Fruit fly (Drosophila melanogaster) whole organism, adult: Measurements from ENCODE around the gene Kdm5.

Experiments
- CG11617 ChIP-seq: fragments of 200-800 bp; sonication (Bioruptor generic); optimal IDR thresholded peaks from 2 replicates; lab custom pipeline; 2017; ENCODE audit warnings: mild to moderate bottlenecking, missing biosample characterization, missing genetic modification reagents, missing genetic modification characterization
- CG12768 ChIP-seq: fragments of 200-800 bp; sonication (Bioruptor generic); optimal IDR thresholded peaks from 2 replicates; lab custom pipeline; 2017; ENCODE audit warnings: missing biosample characterization, missing genetic modification characterization, mild to moderate bottlenecking, moderate library complexity, missing genetic modification reagents
- CG14711 ChIP-seq: fragments of 200-800 bp; sonication (Bioruptor generic); optimal IDR thresholded peaks from 2 replicates; lab custom pipeline; 2018; ENCODE audit warnings: missing biosample characterization, mild to moderate bottlenecking, missing genetic modification characterization, moderate library complexity
- CG1620 ChIP-seq: fragments of 200-800 bp; sonication (Bioruptor generic); optimal IDR thresholded peaks from 2 replicates; lab custom pipeline; 2016; ENCODE audit warnings: missing biosample characterization, missing genetic modification characterization
- CG33017 ChIP-seq: fragments of 200-800 bp; sonication (Bioruptor generic); optimal IDR thresholded peaks from 2 replicates; lab custom pipeline; 2018; ENCODE audit warnings: missing biosample characterization, mild to moderate bottlenecking, missing genetic modification characterization, moderate library complexity
- CG5204 ChIP-seq: fragments of 200-800 bp; sonication (Bioruptor generic); optimal IDR thresholded peaks from 2 replicates; lab custom pipeline; 2016; ENCODE audit warnings: missing biosample characterization, missing genetic modification characterization
- CG7045 ChIP-seq: fragments of 200-800 bp; sonication (Bioruptor generic); optimal IDR thresholded peaks from 2 replicates; lab custom pipeline; 2017; ENCODE audit warnings: missing biosample characterization, mild to moderate bottlenecking, missing genetic modification characterization
- CG7101 ChIP-seq: fragments of 200-800 bp; sonication (Bioruptor generic); optimal IDR thresholded peaks from 2 replicates; lab custom pipeline; 2018; ENCODE audit warnings: missing biosample characterization, mild to moderate bottlenecking, missing genetic modification characterization, moderate library complexity
- Clk ChIP-seq: fragments of 200-800 bp; sonication (Bioruptor generic); optimal IDR thresholded peaks from 2 replicates; lab custom pipeline; 2017; ENCODE audit warnings: missing biosample characterization, missing genetic modification characterization
- Crg-1 ChIP-seq: fragments of 200-800 bp; sonication (Bioruptor generic); optimal IDR thresholded peaks from 2 replicates; lab custom pipeline; 2016; ENCODE audit warnings: missing biosample characterization, missing genetic modification characterization
- Hr96 ChIP-seq: fragments of 200-800 bp; sonication (Bioruptor generic); optimal IDR thresholded peaks from 2 replicates; lab custom pipeline; 2016; ENCODE audit warnings: missing biosample characterization, missing genetic modification characterization
- Mnt ChIP-seq: fragments of 200-800 bp; sonication (Bioruptor generic); optimal IDR thresholded peaks from 2 replicates; lab custom pipeline; 2016; ENCODE audit warnings: missing biosample characterization, mild to moderate bottlenecking, missing genetic modification characterization
- bab1 ChIP-seq: fragments of 200-800 bp; sonication (Bioruptor generic); optimal IDR thresholded peaks from 3 replicates; lab custom pipeline; 2019; ENCODE audit warnings: missing biosample characterization, mild to moderate bottlenecking, missing genetic modification characterization, moderate library complexity
- cic ChIP-seq: fragments of 200-800 bp; sonication (Bioruptor generic); optimal IDR thresholded peaks from 2 replicates; lab custom pipeline; 2017; ENCODE audit warnings: missing biosample characterization, mild to moderate bottlenecking, missing genetic modification characterization, moderate library complexity
- cnc ChIP-seq, 2 experiments: fragments of >200 bp; optimal IDR thresholded peaks; 2 replicates each; lab custom pipeline; 2017
- kay ChIP-seq: fragments of 200-800 bp; sonication (Bioruptor generic); peaks from one replicate; lab custom pipeline; 2016; ENCODE audit warnings: missing biosample characterization, missing genetic modification characterization, borderline replicate concordance
- ovo ChIP-seq: fragments of 200-800 bp; sonication (Bioruptor generic); optimal IDR thresholded peaks from 2 replicates; lab custom pipeline; 2016; ENCODE audit warnings: missing biosample characterization, missing genetic modification characterization
- pad ChIP-seq: fragments of 200-800 bp; sonication (Bioruptor generic); optimal IDR thresholded peaks from 3 replicates; lab custom pipeline; 2017; ENCODE audit warnings: missing biosample characterization, missing genetic modification characterization, mild to moderate bottlenecking, moderate library complexity, missing genetic modification reagents
- tj ChIP-seq: fragments of 200-800 bp; sonication (Bioruptor generic); optimal IDR thresholded peaks from 3 replicates; lab custom pipeline; 2017; ENCODE audit warnings: missing biosample characterization, mild to moderate bottlenecking, missing genetic modification characterization, moderate library complexity
- toe ChIP-seq: fragments of 200-800 bp; sonication (Bioruptor generic); optimal IDR thresholded peaks from 2 replicates; lab custom pipeline; 2016; ENCODE audit warnings: missing biosample characterization, missing genetic modification characterization

The Kdm5 gene

DNA sequence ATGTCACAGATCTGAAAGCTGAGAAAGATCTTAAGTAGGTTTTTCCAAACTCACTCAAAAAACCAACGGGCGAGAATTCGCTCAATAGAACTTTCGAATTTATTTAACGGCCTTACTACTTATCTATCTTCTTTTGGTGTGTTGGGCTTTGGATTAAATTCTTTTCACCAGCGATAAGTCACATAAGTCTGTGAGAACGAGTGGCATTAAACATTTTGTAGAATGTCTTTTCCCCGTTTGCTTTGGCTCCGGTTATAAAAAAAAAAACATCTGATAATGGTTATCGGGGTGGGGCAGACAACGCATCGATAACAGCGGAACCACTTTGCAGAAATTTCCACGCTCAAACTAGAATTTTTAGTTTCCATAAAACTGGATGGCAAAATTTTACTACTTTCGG lies 23.7 kb downstream of the Kdm5 start:
- TF ChIP-seq CG7045 (GFP tag; lab: Kevin White, UChicago) (no peak), Crg-1 (no peak), CG1620 (GFP tag; lab: Kevin White, UChicago) (no peak), cic (GFP tag; lab: Kevin White, UChicago) (no peak), tj (GFP tag; lab: Kevin White, UChicago) (no peak), CG11617 (GFP tag; lab: Kevin White, UChicago) (no peak), CG12768 (no peak), bab1 (GFP tag; lab: Kevin White, UChicago) (no peak), Hr96 (no peak), cnc (optimal IDR thresholded peaks at IDR 0.05; lab: Kevin White, UChicago) (no peak), Mnt (GFP tag; lab: Kevin White, UChicago) (no peak)

DNA sequence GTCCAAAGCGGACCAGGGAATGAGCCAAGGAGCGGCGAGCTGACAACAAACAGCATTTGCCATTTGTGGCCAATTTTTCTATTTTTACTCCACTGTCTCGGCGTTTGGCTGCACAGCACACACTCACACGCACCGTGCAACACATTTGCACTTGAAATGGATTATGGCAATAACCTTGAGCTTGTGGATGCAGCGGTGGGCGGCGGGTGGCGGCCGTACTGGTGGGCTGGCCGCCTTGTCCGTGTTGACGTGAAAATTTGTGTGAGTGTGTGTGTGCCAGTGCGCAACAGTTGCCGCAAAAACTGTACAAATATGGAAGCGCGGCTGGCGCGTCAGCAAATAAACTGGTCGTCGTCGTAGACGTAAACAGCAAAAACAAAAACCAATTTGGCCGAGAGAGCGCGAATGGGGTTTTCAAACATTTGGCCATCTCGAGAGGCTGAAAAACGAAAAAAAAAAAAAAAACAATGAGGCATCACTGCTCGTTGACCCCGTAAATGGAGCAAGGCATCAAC lies 24.2 kb downstream of the Kdm5 start:
- TF ChIP-seq CG12768: no peak
- TF ChIP-seq tj (GFP tag; lab: Kevin White, UChicago): peak; percentile 26

DNA sequence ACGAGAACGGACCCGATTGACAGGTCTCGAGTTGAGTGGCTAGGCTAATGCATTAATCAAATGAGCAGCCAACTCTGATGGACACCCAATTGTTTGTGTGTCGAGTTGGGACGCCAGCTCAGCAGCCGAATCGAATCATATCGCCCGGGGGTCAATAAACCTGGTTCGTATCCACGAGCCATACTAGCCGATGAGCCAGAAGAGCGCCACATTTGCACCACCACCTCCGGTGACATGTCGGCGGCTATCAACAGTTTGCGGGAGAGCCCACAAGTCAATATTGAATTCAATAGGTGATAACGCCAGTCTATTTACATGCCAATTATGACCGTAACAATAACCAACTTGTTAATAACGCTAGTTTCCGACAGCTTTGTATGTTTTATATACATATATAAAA lies 25.2 kb downstream of the Kdm5 start:
- TF ChIP-seq kay (GFP tag; lab: Kevin White, UChicago) (peak; percentile 89), CG7101 (tag; lab: Kevin White, UChicago) (peak; percentile 70), CG11617 (GFP tag; lab: Kevin White, UChicago) (peak; percentile 47), Mnt (GFP tag; lab: Kevin White, UChicago) (peak; percentile 46), pad (GFP tag; lab: Kevin White, UChicago) (peak; percentile 50), toe (peak; percentile 12), bab1 (GFP tag; lab: Kevin White, UChicago) (no peak), CG7045 (GFP tag; lab: Kevin White, UChicago) (peak; percentile 73), CG12768 (peak; percentile 76), cnc (optimal IDR thresholded peaks at IDR 0.05; lab: Kevin White, UChicago) (no peak), Crg-1 (peak; percentile 85), Hr96 (no peak), tj (GFP tag; lab: Kevin White, UChicago) (peak; percentile 4), CG33017 (tag; lab: Kevin White, UChicago) (peak; percentile 17), ovo (GFP tag; lab: Kevin White, UChicago) (peak; percentile 79), cic (GFP tag; lab: Kevin White, UChicago) (peak; percentile 46), CG14711 (tag; lab: Kevin White, UChicago) (peak; percentile 52), CG1620 (GFP tag; lab: Kevin White, UChicago) (peak; percentile 41), CG5204 (GFP tag; lab: Kevin White, UChicago) (no peak), Clk (GFP tag; lab: Kevin White, UChicago) (peak; percentile 59)

DNA sequence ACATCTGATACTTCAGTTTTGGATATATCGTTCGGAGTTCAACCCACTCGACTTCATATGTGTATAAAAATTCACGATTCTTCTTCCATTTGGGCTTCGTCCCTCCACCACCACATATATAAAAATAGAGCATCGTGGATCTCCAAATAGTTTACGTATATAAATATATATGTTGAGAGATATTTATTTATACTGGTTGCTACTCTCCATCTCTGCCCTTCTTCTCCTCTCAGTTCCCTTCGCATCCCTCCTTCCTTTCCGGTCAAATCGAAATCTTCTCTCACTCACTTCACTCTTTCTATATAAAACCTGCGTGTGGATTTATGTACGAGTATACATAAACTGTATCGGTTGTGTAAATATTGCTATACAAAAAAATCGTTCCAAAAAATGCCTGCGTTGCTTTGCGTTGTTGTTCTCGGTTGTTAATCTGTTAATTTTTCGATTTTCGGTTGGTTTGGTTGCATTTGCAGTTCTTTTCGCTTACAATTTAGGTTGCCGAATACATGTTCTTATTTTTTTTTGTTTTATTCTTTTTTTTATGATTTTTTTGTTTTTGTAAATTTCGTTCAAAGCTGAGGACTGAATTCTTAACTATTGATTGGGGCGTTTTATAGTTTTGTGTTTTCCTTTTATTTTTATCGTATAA lies 26.6 kb downstream of the Kdm5 start:
- no peak for TF ChIP-seq cnc (optimal IDR thresholded peaks at IDR 0.05; lab: Kevin White, UChicago)
- peak; percentile 57 for TF ChIP-seq kay (GFP tag; lab: Kevin White, UChicago)
- peak; percentile 88 for TF ChIP-seq tj (GFP tag; lab: Kevin White, UChicago)

DNA sequence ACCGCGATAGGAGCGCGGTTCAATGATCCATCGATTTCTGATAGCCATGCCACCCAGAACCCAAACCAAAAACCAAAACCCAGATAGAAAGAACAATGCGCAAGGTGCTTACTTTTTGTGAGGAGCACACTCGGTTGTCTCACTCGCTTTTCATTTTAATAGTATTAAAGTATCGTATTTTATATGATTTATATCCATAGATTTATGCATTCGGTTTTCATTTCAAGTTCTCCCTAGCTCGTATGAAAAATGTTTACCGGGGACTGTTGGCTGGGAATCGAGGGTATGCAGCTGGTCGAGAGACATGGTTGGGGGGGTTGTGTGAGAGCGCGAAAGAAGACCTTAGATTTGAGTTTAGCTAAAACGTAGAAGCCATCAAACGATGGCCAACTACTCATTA lies 27.3 kb downstream of the Kdm5 start:
- TF ChIP-seq bab1 (GFP tag; lab: Kevin White, UChicago) (no peak), toe (no peak), pad (GFP tag; lab: Kevin White, UChicago) (no peak), CG11617 (GFP tag; lab: Kevin White, UChicago) (no peak), cic (GFP tag; lab: Kevin White, UChicago) (no peak), CG1620 (GFP tag; lab: Kevin White, UChicago) (no peak), CG7045 (GFP tag; lab: Kevin White, UChicago) (no peak), kay (GFP tag; lab: Kevin White, UChicago) (no peak), tj (GFP tag; lab: Kevin White, UChicago) (no peak), CG12768 (no peak), cnc (optimal IDR thresholded peaks at IDR 0.05; lab: Kevin White, UChicago) (no peak)

DNA sequence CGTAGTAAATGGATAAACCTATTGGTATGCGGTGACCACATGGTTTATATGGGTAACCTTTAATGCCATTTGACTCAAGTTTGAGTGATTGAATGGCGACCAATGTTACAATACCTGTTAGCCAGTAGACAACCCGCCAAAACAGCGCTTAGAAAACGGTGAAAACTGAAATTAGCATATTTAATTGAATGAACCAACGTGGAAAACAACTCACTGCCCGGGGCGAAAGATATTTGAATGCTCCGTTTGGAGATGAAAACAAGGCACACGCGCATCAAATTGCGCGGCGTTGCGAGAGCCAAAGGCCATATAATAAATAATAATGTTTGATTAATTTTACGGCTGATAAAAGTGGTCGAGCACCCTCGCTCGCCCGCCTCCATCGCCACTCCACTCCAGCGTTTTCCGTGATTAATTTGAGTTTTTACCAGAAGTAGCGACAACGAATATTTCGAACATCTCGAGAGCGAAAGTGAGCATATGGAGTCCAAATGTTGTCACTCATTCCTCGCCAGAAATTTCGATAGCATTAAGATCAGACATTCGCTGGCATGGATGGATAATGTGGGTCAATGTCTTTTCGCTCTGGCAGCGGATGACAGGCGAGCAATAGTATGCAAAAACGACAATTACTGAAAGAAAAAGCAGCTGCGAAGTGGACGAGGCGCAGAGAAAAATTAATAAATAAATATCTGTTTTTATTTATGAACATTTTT lies 28.1 kb downstream of the Kdm5 start:
- no peak for TF ChIP-seq tj (GFP tag; lab: Kevin White, UChicago)

DNA sequence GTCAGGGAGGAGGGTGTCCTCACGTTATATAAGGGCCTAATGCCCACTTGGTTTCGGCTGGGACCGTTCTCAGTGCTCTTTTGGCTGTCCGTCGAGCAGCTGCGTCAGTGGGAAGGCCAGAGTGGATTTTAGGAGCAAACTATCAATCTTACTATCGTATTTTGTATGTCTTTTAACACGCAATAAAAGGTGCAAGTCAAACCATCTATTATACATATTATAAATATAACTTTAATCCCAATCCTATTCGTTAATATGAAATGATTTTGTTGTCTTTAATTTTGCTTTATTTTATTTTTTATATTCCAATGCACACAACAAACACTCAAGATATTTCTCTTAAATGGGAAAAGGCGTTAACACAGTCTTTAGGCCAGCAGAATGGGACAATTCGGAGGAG lies 29.7 kb downstream of the Kdm5 start, which contains the start of gene Ucp4B:
TSS of gene Ucp4B (plus strand) at position 301 of the 400 bp plus-strand sequence.
- TF ChIP-seq kay (GFP tag; lab: Kevin White, UChicago): no peak
- no peak for TF ChIP-seq Crg-1
- no peak for TF ChIP-seq tj (GFP tag; lab: Kevin White, UChicago)
- TF ChIP-seq CG12768: no peak
- TF ChIP-seq CG7045 (GFP tag; lab: Kevin White, UChicago): no peak
